Fruit fly (Drosophila melanogaster): ENCODE results near the gene PDCD-5.

Gene PDCD-5

DNA sequence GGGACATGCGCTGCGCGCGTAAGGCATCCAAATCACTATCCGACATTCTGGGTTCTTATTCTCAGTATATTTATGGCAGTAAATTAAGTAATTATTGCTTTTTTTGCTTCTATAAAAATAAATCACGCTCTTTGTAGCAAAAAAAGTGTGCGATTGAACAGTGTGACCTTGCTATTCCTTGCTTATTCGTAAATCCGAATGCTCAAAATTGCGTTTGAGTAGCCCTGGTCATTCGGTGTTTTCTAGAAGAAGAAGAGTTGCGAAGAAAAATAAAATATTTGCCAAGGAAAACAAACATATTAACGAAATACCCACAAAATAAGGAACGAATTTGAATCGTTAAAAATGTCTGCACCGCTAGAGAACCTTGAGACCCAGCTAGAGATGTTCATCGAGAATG lies at the start of gene PDCD-5, which contains the start of gene MED10:
Gene PDCD-5 (minus strand): TSS at position 182 of the 400 bp plus-strand sequence.
Gene MED10 (plus strand): TSS at position 228 of the 400 bp plus-strand sequence.
- TF ChIP-seq Dif (GFP tag; optimal IDR thresholded peaks at IDR 0.05; ENCODE audit: partially characterized antibody) (peak; percentile 0), tai (GFP tag; optimal IDR thresholded peaks at IDR 0.05) (no peak), OdsH (GFP tag; optimal IDR thresholded peaks at IDR 0.05) (peak; percentile 3), Jra (GFP tag; optimal IDR thresholded peaks at IDR 0.05) (no peak), Rel (GFP tag; optimal IDR thresholded peaks at IDR 0.05) (no peak), Rel (tag; optimal IDR thresholded peaks at IDR 0.05) (peak; percentile 65), h (GFP tag; optimal IDR thresholded peaks at IDR 0.05) (no peak), rgr (GFP tag; optimal IDR thresholded peaks at IDR 0.05) (peak; percentile 12), Sp1 (GFP tag; optimal IDR thresholded peaks at IDR 0.05) (peak; percentile 39), HLH106 (tag; optimal IDR thresholded peaks at IDR 0.05) (peak; percentile 39), Hr83 (GFP tag; optimal IDR thresholded peaks at IDR 0.05; ENCODE audit: poor library complexity, severe bottlenecking) (peak; percentile 30), Myc (optimal IDR thresholded peaks at IDR 0.05) (peak; percentile 29), fru (GFP tag; optimal IDR thresholded peaks at IDR 0.05) (no peak), dl (GFP tag; optimal IDR thresholded peaks at IDR 0.05; ENCODE audit: insufficient read depth in 1 of 2, partially characterized antibody in 2 of 2) (no peak)

DNA sequence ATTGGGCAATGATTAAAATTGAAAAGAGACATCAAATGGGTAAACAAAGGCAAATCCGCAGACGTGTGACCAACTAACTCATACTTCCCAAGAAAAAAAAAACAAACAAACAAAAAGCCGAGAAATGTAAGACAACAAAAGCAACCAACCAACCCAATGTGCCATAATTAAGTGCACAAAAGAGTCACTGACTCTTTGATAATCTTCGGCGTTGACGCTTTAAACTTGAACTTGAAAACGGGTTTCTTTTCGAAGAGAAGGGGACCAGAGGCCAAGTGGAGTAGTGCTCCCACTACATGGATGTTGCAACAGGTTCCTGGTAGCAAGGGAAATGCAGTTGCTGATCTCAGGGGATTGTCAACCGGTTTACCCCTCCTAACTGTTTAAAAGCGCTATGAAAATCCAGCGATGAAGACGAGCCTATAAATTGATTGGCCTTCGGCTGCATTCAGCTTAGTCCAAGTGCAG lies 48.2 kb upstream of the PDCD-5 start, which contains the start of gene CG13064:
Gene CG13064 (plus strand): TSS at position 418 of the 468 bp plus-strand sequence.
- peak; percentile 70 for TF ChIP-seq Vsx2 (GFP tag; optimal IDR thresholded peaks at IDR 0.05; ENCODE audit: partially characterized antibody)
- no peak for TF ChIP-seq dl (GFP tag; optimal IDR thresholded peaks at IDR 0.05; ENCODE audit: insufficient read depth in 1 of 2, partially characterized antibody in 2 of 2)

DNA sequence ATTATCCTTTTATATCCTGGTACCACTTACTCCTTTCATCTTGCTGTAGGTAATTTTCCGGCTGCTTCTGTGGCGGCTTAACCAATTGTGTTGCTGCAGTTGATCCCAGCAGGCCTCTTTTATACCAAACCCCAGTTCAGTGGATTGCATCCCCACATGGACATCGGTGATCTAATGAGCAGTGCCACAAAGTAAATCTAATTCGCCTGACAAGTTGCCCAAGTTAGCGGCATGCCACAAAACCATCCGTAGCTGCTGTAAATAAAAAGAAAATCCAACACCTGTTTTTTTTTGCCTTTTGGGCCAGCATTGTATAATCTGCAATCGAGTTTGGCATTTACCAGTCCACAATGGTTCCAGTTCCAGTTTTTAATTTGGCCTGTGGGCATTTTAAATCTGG lies 47.3 kb upstream of the PDCD-5 start, which contains the start of gene CG13050:
Gene CG13050 (minus strand): TSS at position 101 of the 400 bp plus-strand sequence.
- TF ChIP-seq CG9705 (GFP tag; optimal IDR thresholded peaks at IDR 0.05) (no peak), Dif (GFP tag; optimal IDR thresholded peaks at IDR 0.05; ENCODE audit: partially characterized antibody) (no peak), Hnf4 (GFP tag; optimal IDR thresholded peaks at IDR 0.05) (no peak), Myc (optimal IDR thresholded peaks at IDR 0.05) (no peak), N (GFP tag; optimal IDR thresholded peaks at IDR 0.05) (no peak), psq (GFP tag; optimal IDR thresholded peaks at IDR 0.05) (no peak), sv (GFP tag; optimal IDR thresholded peaks at IDR 0.05) (no peak), woc (GFP tag; optimal IDR thresholded peaks at IDR 0.05) (no peak), usp (GFP tag; optimal IDR thresholded peaks at IDR 0.05) (no peak), rgr (GFP tag; optimal IDR thresholded peaks at IDR 0.05) (no peak), fru (GFP tag; optimal IDR thresholded peaks at IDR 0.05) (no peak), pan (optimal IDR thresholded peaks at IDR 0.05) (no peak), Abd-B (GFP tag; optimal IDR thresholded peaks at IDR 0.05) (no peak), Mio (GFP tag; optimal IDR thresholded peaks at IDR 0.05) (no peak)

DNA sequence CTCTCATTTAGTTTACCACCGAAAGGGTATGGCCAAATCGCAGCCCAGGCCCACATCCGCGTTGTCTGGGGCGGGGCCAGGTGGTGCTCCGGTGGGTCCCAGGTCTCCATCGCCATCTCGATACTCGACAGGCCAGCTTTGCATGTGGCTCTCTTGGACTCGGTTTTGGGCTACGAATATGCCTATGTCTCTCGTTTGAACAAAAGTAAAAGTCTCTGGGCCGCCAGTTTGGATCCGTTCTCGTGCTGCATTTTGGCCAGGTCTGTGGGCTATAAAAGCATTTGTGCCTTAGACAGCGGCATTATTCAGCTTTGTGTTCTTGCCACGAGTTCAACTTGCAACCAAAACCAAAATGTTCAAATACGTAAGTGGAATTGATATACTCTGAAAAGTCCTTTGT lies 45.3 kb upstream of the PDCD-5 start, which contains the start of gene CG13065:
Gene CG13065 (plus strand): TSS at position 301 of the 400 bp plus-strand sequence.
- no peak for TF ChIP-seq psq (GFP tag; optimal IDR thresholded peaks at IDR 0.05)
- TF ChIP-seq CG9705 (GFP tag; optimal IDR thresholded peaks at IDR 0.05), result no peak
- TF ChIP-seq Hr78 (GFP tag; optimal IDR thresholded peaks at IDR 0.05), result no peak
- TF ChIP-seq Myc (optimal IDR thresholded peaks at IDR 0.05), result no peak
- no peak for TF ChIP-seq Hr83 (GFP tag; optimal IDR thresholded peaks at IDR 0.05; ENCODE audit: poor library complexity, severe bottlenecking)
- no peak for TF ChIP-seq Hnf4 (GFP tag; optimal IDR thresholded peaks at IDR 0.05)
- TF ChIP-seq woc (GFP tag; optimal IDR thresholded peaks at IDR 0.05), result no peak
- no peak for TF ChIP-seq OdsH (GFP tag; optimal IDR thresholded peaks at IDR 0.05)

DNA sequence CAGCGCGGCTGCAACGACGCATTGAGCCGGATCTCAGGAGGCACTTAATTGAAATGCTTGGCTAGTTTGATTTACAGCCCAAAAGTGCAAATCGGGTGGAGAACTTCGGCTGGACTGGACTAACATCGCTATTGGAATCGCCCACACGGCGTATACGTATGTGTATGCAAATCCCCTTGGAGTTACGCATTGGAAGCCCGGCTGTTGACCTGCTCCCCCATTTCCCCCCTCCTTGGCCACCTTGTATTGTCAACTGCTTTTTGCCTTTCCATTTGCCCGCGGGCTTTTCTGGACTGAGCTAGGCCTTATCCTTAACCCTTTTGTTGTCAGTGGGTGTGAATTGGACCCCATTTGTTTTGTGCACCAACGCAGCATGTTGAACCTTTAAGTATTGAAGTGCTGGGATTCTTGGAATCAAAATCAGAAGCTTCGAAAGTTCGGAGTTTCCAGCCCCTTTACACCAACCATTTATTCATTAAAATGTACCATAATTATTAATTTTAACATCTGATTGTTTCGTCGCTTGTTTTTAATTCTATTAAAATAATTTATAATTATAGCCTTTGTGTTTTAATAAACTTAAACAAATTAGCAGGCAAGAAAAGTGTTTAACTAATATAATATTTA lies 43.7 kb upstream of the PDCD-5 start:
- TF ChIP-seq lola (GFP tag; optimal IDR thresholded peaks at IDR 0.05), result no peak
- TF ChIP-seq sv (GFP tag; optimal IDR thresholded peaks at IDR 0.05), result no peak
- TF ChIP-seq Dfd (GFP tag; optimal IDR thresholded peaks at IDR 0.05), result no peak
- no peak for TF ChIP-seq dmrt93B (GFP tag; optimal IDR thresholded peaks at IDR 0.05)
- TF ChIP-seq Jra (GFP tag; optimal IDR thresholded peaks at IDR 0.05), result no peak
- TF ChIP-seq usp (GFP tag; optimal IDR thresholded peaks at IDR 0.05), result no peak
- no peak for TF ChIP-seq Vsx2 (GFP tag; optimal IDR thresholded peaks at IDR 0.05; ENCODE audit: partially characterized antibody)
- TF ChIP-seq pan (optimal IDR thresholded peaks at IDR 0.05), result no peak
- TF ChIP-seq Hr83 (GFP tag; optimal IDR thresholded peaks at IDR 0.05; ENCODE audit: poor library complexity, severe bottlenecking), result no peak
- TF ChIP-seq h (GFP tag; optimal IDR thresholded peaks at IDR 0.05), result no peak
- no peak for TF ChIP-seq rgr (GFP tag; optimal IDR thresholded peaks at IDR 0.05)
- no peak for TF ChIP-seq GATAd (GFP tag; optimal IDR thresholded peaks at IDR 0.05)
- no peak for TF ChIP-seq OdsH (GFP tag; optimal IDR thresholded peaks at IDR 0.05)
- TF ChIP-seq fru (GFP tag; optimal IDR thresholded peaks at IDR 0.05), result no peak
- no peak for TF ChIP-seq br (GFP tag; optimal IDR thresholded peaks at IDR 0.05)
- no peak for TF ChIP-seq tai (GFP tag; optimal IDR thresholded peaks at IDR 0.05)
- no peak for TF ChIP-seq sage (GFP tag; optimal IDR thresholded peaks at IDR 0.05)
- no peak for TF ChIP-seq Mio (GFP tag; optimal IDR thresholded peaks at IDR 0.05)
- no peak for TF ChIP-seq Hr78 (GFP tag; optimal IDR thresholded peaks at IDR 0.05)
- TF ChIP-seq HLH106 (tag; optimal IDR thresholded peaks at IDR 0.05), result no peak

Data from whole organism, wandering third instar larva.